Fruit fly (Drosophila melanogaster): ENCODE measurements around the gene TbCMF46.

dm6 chr2L:9897296-9897695, 27.4 kb downstream of the TbCMF46 start, which contains the start of gene RpS2:
- no peak for TF ChIP-seq EcR (GFP tag; optimal IDR thresholded peaks at IDR 0.05)
- TF ChIP-seq pan (optimal IDR thresholded peaks at IDR 0.05): no peak
- no peak for TF ChIP-seq psq (optimal IDR thresholded peaks at IDR 0.05)
- TF ChIP-seq Dll (optimal IDR thresholded peaks at IDR 0.05): no peak

All from whole organism.